Worm (Caenorhabditis elegans): Measurements from ENCODE around the gene C15H7.4.

ce11 chrIII:9697323-9697722, 41.6 kb upstream of the C15H7.4 start:
- TF ChIP-seq pha-4 (GFP tag; IDR thresholded peaks at IDR 0.05), result no peak
- TF ChIP-seq pha-4 (tag; optimal IDR thresholded peaks at IDR 0.05), result no peak
- TF ChIP-seq hlh-30 (tag; optimal IDR thresholded peaks at IDR 0.05; ENCODE audit: insufficient read depth), result peak; percentile 71
- no peak for TF ChIP-seq skn-1 (tag; optimal IDR thresholded peaks at IDR 0.05)
- TF ChIP-seq nhr-6 (tag; optimal IDR thresholded peaks at IDR 0.05), result peak; percentile 43
- TF ChIP-seq ZK337.2 (GFP tag; IDR thresholded peaks at IDR 0.05), result no peak

All from whole organism, L4 larva.